Worm (Caenorhabditis elegans) whole organism, young adult: Measurements from ENCODE around the gene jamp-1.

Experiments used
- B0019.2 ChIP-seq: fragments of 200-800 bp; sonication (Bioruptor generic); conservative IDR thresholded peaks from 2 replicates; pipeline ENCODE4 v1.3.6; 2022; ENCODE audit warnings: missing genetic modification reagents, missing genetic modification characterization, missing compliant biosample characterization
- B0035.1 ChIP-seq: sonication (generic microtip); optimal IDR thresholded peaks from 2 replicates; lab custom pipeline; 2016; ENCODE audit warnings: missing genetic modification characterization, mild to moderate bottlenecking, missing compliant biosample characterization, missing genotype, missing genetic modification reagents
- C06A6.2 ChIP-seq: fragments of 200-800 bp; sonication (Bioruptor generic); conservative IDR thresholded peaks from 2 replicates; pipeline ENCODE4 v1.3.6; 2022; ENCODE audit warnings: missing genetic modification characterization, missing compliant biosample characterization
- C17E4.6 ChIP-seq: fragments of 200-800 bp; sonication (Bioruptor generic); IDR thresholded peaks from 2 replicates; pipeline ENCODE4 v1.3.6; 2022; ENCODE audit warnings: missing genetic modification reagents, missing genetic modification characterization, missing compliant biosample characterization
- F23B12.7 ChIP-seq: sonication (generic microtip); optimal IDR thresholded peaks from 2 replicates; lab custom pipeline; 2017; ENCODE audit warnings: missing genetic modification characterization, mild to moderate bottlenecking, missing compliant biosample characterization, antibody characterized with exemption, moderate library complexity; ENCODE audit not compliant: insufficient read depth
- F33H1.4 ChIP-seq: fragments of 200-800 bp; sonication (Bioruptor generic); IDR thresholded peaks from 2 replicates; pipeline ENCODE4 v1.3.6; 2022; ENCODE audit warnings: missing genetic modification reagents, missing genetic modification characterization, missing compliant biosample characterization
- F57C9.4 ChIP-seq: sonication (generic microtip); optimal IDR thresholded peaks from 2 replicates; lab custom pipeline; 2017; ENCODE audit warnings: mild to moderate bottlenecking, missing genetic modification characterization, missing compliant biosample characterization
- K12H6.12 ChIP-seq: fragments of 200-800 bp; sonication (Bioruptor generic); optimal IDR thresholded peaks from 2 replicates; lab custom pipeline; 2018; ENCODE audit warnings: mild to moderate bottlenecking, missing genetic modification characterization, missing compliant biosample characterization
- T07F8.4 ChIP-seq: sonication (generic microtip); optimal IDR thresholded peaks from 2 replicates; lab custom pipeline; 2016; ENCODE audit warnings: mild to moderate bottlenecking, missing genetic modification characterization, moderate library complexity, missing compliant biosample characterization
- Y53F4B.3 ChIP-seq: fragments of 200-800 bp; sonication (Bioruptor generic); IDR thresholded peaks from 2 replicates; pipeline ENCODE4 v1.3.6; 2022; ENCODE audit warnings: missing genetic modification reagents, missing genetic modification characterization, missing compliant biosample characterization
- Y53G8AR.9 ChIP-seq: fragments of 200-800 bp; sonication (Bioruptor generic); conservative IDR thresholded peaks from 2 replicates; pipeline ENCODE4 v1.3.6; 2022; ENCODE audit warnings: missing genetic modification reagents, missing genetic modification characterization, missing compliant biosample characterization
- aptf-3 ChIP-seq: fragments of 200-800 bp; sonication (Bioruptor generic); IDR thresholded peaks from 2 replicates; pipeline ENCODE4 v1.3.6; 2022; ENCODE audit warnings: missing genetic modification characterization, missing compliant biosample characterization
- atf-7 ChIP-seq: sonication (generic microtip); optimal IDR thresholded peaks from 2 replicates; lab custom pipeline; 2017; ENCODE audit warnings: mild to moderate bottlenecking, missing genetic modification characterization, missing compliant biosample characterization
- athp-1 ChIP-seq: sonication (generic microtip); optimal IDR thresholded peaks from 2 replicates; lab custom pipeline; 2017; ENCODE audit warnings: mild to moderate bottlenecking, missing genetic modification characterization, missing compliant biosample characterization
- attf-5 ChIP-seq: fragments of 200-800 bp; sonication (Bioruptor generic); optimal IDR thresholded peaks from 2 replicates; lab custom pipeline; 2018; ENCODE audit warnings: mild to moderate bottlenecking, missing genetic modification characterization, missing compliant biosample characterization
- attf-6 ChIP-seq: fragments of 200-800 bp; sonication (Bioruptor generic); IDR thresholded peaks from 2 replicates; pipeline ENCODE4 v1.3.6; 2022; ENCODE audit warnings: missing genetic modification reagents, missing genetic modification characterization, missing compliant biosample characterization
- bed-1 ChIP-seq: fragments of 200-800 bp; sonication (Bioruptor generic); IDR thresholded peaks from 2 replicates; pipeline ENCODE4 v1.3.6; 2022; ENCODE audit warnings: missing genetic modification reagents, missing genetic modification characterization, missing compliant biosample characterization
- bed-2 ChIP-seq: fragments of 200-800 bp; sonication (Bioruptor generic); IDR thresholded peaks from 2 replicates; pipeline ENCODE4 v1.3.6; 2022; ENCODE audit warnings: missing genetic modification reagents, missing genetic modification characterization, missing compliant biosample characterization
- ceh-27 ChIP-seq: fragments of 200-800 bp; sonication (Bioruptor generic); optimal IDR thresholded peaks from 2 replicates; lab custom pipeline; 2018; ENCODE audit warnings: mild to moderate bottlenecking, missing genetic modification characterization, moderate library complexity, missing compliant biosample characterization
- chd-7 ChIP-seq: sonication (generic microtip); optimal IDR thresholded peaks from 2 replicates; lab custom pipeline; 2016; ENCODE audit warnings: mild to moderate bottlenecking, missing genetic modification characterization, moderate library complexity, missing compliant biosample characterization
- die-1 ChIP-seq: sonication (generic microtip); optimal IDR thresholded peaks from 2 replicates; lab custom pipeline; 2016; ENCODE audit warnings: missing genotype, mild to moderate bottlenecking, missing genetic modification characterization, missing compliant biosample characterization
- dpl-1 ChIP-seq: fragments of 150-350 bp; optimal IDR thresholded peaks from 2 replicates; lab custom pipeline; 2014; ENCODE audit warnings: missing biosample characterization, missing genetic modification reagents, missing genetic modification characterization
- efl-1 ChIP-seq: fragments of 150-350 bp; optimal IDR thresholded peaks from 2 replicates; lab custom pipeline; 2014; ENCODE audit warnings: missing biosample characterization, missing genetic modification reagents, missing genetic modification characterization
- egl-44 ChIP-seq: fragments of 200-800 bp; sonication (Bioruptor generic); IDR thresholded peaks from 2 replicates; pipeline ENCODE4 v1.3.6; 2022; ENCODE audit warnings: missing genetic modification reagents, missing genetic modification characterization, missing compliant biosample characterization
- egrh-3 ChIP-seq: fragments of 200-800 bp; sonication (Bioruptor generic); IDR thresholded peaks from 2 replicates; pipeline ENCODE4 v1.3.6; 2022; ENCODE audit warnings: missing genetic modification reagents, missing genetic modification characterization, missing compliant biosample characterization
- gei-17 ChIP-seq: fragments of 200-800 bp; sonication (Bioruptor generic); optimal IDR thresholded peaks from 2 replicates; lab custom pipeline; 2018; ENCODE audit warnings: mild to moderate bottlenecking, missing genetic modification characterization, missing compliant biosample characterization
- hmg-1.2 ChIP-seq: fragments of 200-800 bp; sonication (Bioruptor generic); IDR thresholded peaks from 2 replicates; pipeline ENCODE4 v1.3.6; 2022; ENCODE audit warnings: missing genetic modification reagents, missing genetic modification characterization, missing compliant biosample characterization
- lin-35 ChIP-seq, 3 experiments: fragments of 150-350 bp in 2 of 3; sonication (generic microtip) in 1 of 3; optimal IDR thresholded peaks; 2 replicates each; lab custom pipeline; 2014 to 2018; ENCODE audit warnings: missing biosample characterization in 3 of 3, missing genetic modification characterization in 3 of 3, missing genetic modification reagents in 3 of 3
- lin-40 ChIP-seq: sonication (generic microtip); optimal IDR thresholded peaks from 2 replicates; lab custom pipeline; 2016; ENCODE audit warnings: missing genetic modification characterization, mild to moderate bottlenecking, missing compliant biosample characterization, missing genotype, missing genetic modification reagents
- lir-1 ChIP-seq: fragments of 200-800 bp; sonication (Bioruptor generic); conservative IDR thresholded peaks from 2 replicates; pipeline ENCODE4 v1.3.6; 2022; ENCODE audit warnings: missing genetic modification reagents, missing genetic modification characterization, missing compliant biosample characterization
- madf-3 ChIP-seq: fragments of 200-800 bp; sonication (Bioruptor generic); IDR thresholded peaks from 2 replicates; pipeline ENCODE4 v1.3.6; 2022; ENCODE audit warnings: missing genetic modification reagents, missing genetic modification characterization, missing compliant biosample characterization
- nhr-179 ChIP-seq: sonication (generic microtip); optimal IDR thresholded peaks from 2 replicates; lab custom pipeline; 2016; ENCODE audit warnings: mild to moderate bottlenecking, missing genetic modification characterization, missing compliant biosample characterization
- nhr-80 ChIP-seq: sonication (generic microtip); optimal IDR thresholded peaks from 2 replicates; lab custom pipeline; 2016; ENCODE audit warnings: missing genetic modification characterization, missing compliant biosample characterization
- nhr-90 ChIP-seq: sonication (generic microtip); optimal IDR thresholded peaks from 2 replicates; lab custom pipeline; 2016; ENCODE audit warnings: missing genotype, mild to moderate bottlenecking, missing genetic modification characterization, missing compliant biosample characterization
- pha-4 ChIP-seq: fragments of 150-350 bp; sonication (generic microtip); optimal IDR thresholded peaks from 2 replicates; lab custom pipeline; 2014; ENCODE audit warnings: missing biosample characterization, missing genetic modification reagents, missing genetic modification characterization
- rec-8 ChIP-seq, 2 experiments: sonication (generic microtip); optimal IDR thresholded peaks; 2 replicates each; lab custom pipeline; 2016; ENCODE audit warnings: mild to moderate bottlenecking in 2 of 2, missing genetic modification characterization in 2 of 2, missing genetic modification reagents in 2 of 2, missing genotype in 2 of 2, missing biosample characterization in 1 of 2, missing compliant biosample characterization in 1 of 2, moderate library complexity in 1 of 2
- somi-1 ChIP-seq: fragments of 200-800 bp; sonication (Bioruptor generic); optimal IDR thresholded peaks from 2 replicates; lab custom pipeline; 2018; ENCODE audit warnings: mild to moderate bottlenecking, missing genetic modification characterization, missing compliant biosample characterization
- zfh-2 ChIP-seq: fragments of 200-800 bp; sonication (Bioruptor generic); conservative IDR thresholded peaks from 2 replicates; pipeline ENCODE4 v1.3.6; 2022; ENCODE audit warnings: missing genetic modification reagents, missing genetic modification characterization, missing compliant biosample characterization
- zim-3 ChIP-seq: sonication (generic microtip); optimal IDR thresholded peaks from 2 replicates; lab custom pipeline; 2017; ENCODE audit warnings: mild to moderate bottlenecking, missing genetic modification characterization, moderate library complexity, missing compliant biosample characterization
- ztf-18 ChIP-seq: sonication (generic microtip); optimal IDR thresholded peaks from 2 replicates; lab custom pipeline; 2016; ENCODE audit warnings: missing genotype, mild to moderate bottlenecking, missing genetic modification characterization, missing compliant biosample characterization

jamp-1 gene

ce11 chrV:6044853-6045594 lies 6.0 kb downstream of the jamp-1 start, which contains the start of gene R01B10.3:
R01B10.3 (minus strand) TSS chrV:6045129.
- peak; percentile 24 for TF ChIP-seq somi-1 (GFP tag; lab: Kevin White, UChicago)
- TF ChIP-seq attf-6, result 0 out of 2 replicates have a peak, but pooled peaks have one; percentile 23
- 0 out of 2 replicates have a peak, but pooled peaks have one; percentile 20 for TF ChIP-seq Y53G8AR.9 (GFP tag; lab: Robert Waterston, UW)
- TF ChIP-seq nhr-90 (tag; lab: Kevin White, UChicago), result peak; percentile 28
- peak; percentile 52; the same call in 1 of the 2 replicates for TF ChIP-seq zfh-2
- TF ChIP-seq die-1 (tag; lab: Kevin White, UChicago), result no peak
- TF ChIP-seq egl-44 (GFP tag; lab: Robert Waterston, UW), result peak; percentile 61; the same call in 1 of the 2 replicates
- no peak for TF ChIP-seq nhr-179 (tag; lab: Kevin White, UChicago)
- TF ChIP-seq bed-2 (GFP tag; lab: Robert Waterston, UW), result 0 out of 2 replicates have a peak, but pooled peaks have one; percentile 37

ce11 chrV:6044448-6044847 lies 6.6 kb downstream of the jamp-1 start:
- TF ChIP-seq ztf-18, result no peak
- TF ChIP-seq T07F8.4 (tag; lab: Kevin White, UChicago), result no peak
- TF ChIP-seq chd-7 (tag; lab: Kevin White, UChicago), result no peak
- TF ChIP-seq die-1 (tag; lab: Kevin White, UChicago), result no peak
- TF ChIP-seq rec-8 (tag; optimal IDR thresholded peaks at IDR 0.05; lab: Kevin White, UChicago), result no peak
- peak; percentile 36 for TF ChIP-seq nhr-80 (tag; lab: Kevin White, UChicago)
- TF ChIP-seq Y53F4B.3 (GFP tag; lab: Robert Waterston, UW), result no peak
- no peak for TF ChIP-seq bed-1 (GFP tag; lab: Robert Waterston, UW)
- TF ChIP-seq aptf-3 (GFP tag; lab: Robert Waterston, UW), result no peak

ce11 chrV:6043275-6044271 lies 7.5 kb downstream of the jamp-1 start, which contains the start of gene cpi-2:
cpi-2 (plus strand) TSS chrV:6044062.
- TF ChIP-seq gei-17 (GFP tag; lab: Kevin White, UChicago), result no peak
- peak; percentile 57 for TF ChIP-seq dpl-1 (GFP tag; lab: Kevin White, UChicago)
- no peak for TF ChIP-seq lin-40
- no peak for TF ChIP-seq zim-3 (tag; lab: Kevin White, UChicago)
- no peak for TF ChIP-seq F23B12.7 (tag; lab: Kevin White, UChicago)
- TF ChIP-seq F33H1.4 (GFP tag; lab: Robert Waterston, UW), result no peak
- TF ChIP-seq athp-1 (tag; lab: Kevin White, UChicago), result no peak
- TF ChIP-seq egl-44 (GFP tag; lab: Robert Waterston, UW), result no peak
- peak; percentile 8 for TF ChIP-seq ceh-27 (GFP tag; lab: Kevin White, UChicago)
- no peak for TF ChIP-seq B0019.2 (GFP tag; lab: Robert Waterston, UW)
- TF ChIP-seq lin-35 (GFP tag; optimal IDR thresholded peaks at IDR 0.05; lab: Kevin White, UChicago), result peak in 1 of 3 experiments; percentile 59
- no peak for TF ChIP-seq atf-7 (tag; lab: Kevin White, UChicago)
- TF ChIP-seq aptf-3 (GFP tag; lab: Robert Waterston, UW), result no peak
- TF ChIP-seq pha-4, result no peak
- TF ChIP-seq lir-1 (GFP tag; lab: Robert Waterston, UW), result no peak
- TF ChIP-seq K12H6.12 (tag; lab: Kevin White, UChicago), result peak; percentile 60
- no peak for TF ChIP-seq B0035.1 (tag; lab: Kevin White, UChicago)
- TF ChIP-seq attf-5 (GFP tag; lab: Kevin White, UChicago), result peak; percentile 26
- TF ChIP-seq hmg-1.2 (GFP tag; lab: Robert Waterston, UW), result peak; percentile 79
- no peak for TF ChIP-seq egrh-3 (GFP tag; lab: Robert Waterston, UW)
- no peak for TF ChIP-seq F57C9.4
- TF ChIP-seq madf-3 (GFP tag; lab: Robert Waterston, UW), result no peak
- peak; percentile 44 for TF ChIP-seq efl-1 (GFP tag; lab: Kevin White, UChicago)
- TF ChIP-seq bed-1 (GFP tag; lab: Robert Waterston, UW), result no peak
- TF ChIP-seq C06A6.2, result no peak
- TF ChIP-seq C17E4.6 (GFP tag; lab: Robert Waterston, UW), result no peak
